Fruit fly (Drosophila melanogaster): ENCODE measurements around the gene CG2310.

Gene CG2310

dm6 chr3R:29458689-29459136, 34.6 kb downstream of the CG2310 start (continued):
- no peak for TF ChIP-seq CG10959 (GFP tag; IDR thresholded peaks at IDR 0.05)
- TF ChIP-seq CG7745 (tag; optimal IDR thresholded peaks at IDR 0.05): no peak
- no peak for TF ChIP-seq Dip2 (GFP tag; IDR thresholded peaks at IDR 0.05)
- no peak for TF ChIP-seq Fer2 (tag; optimal IDR thresholded peaks at IDR 0.05)
- TF ChIP-seq CG11560 (tag; IDR thresholded peaks at IDR 0.05): no peak
- TF ChIP-seq unc-4 (GFP tag; IDR thresholded peaks at IDR 0.05; ENCODE audit: partially characterized antibody): no peak
- no peak for TF ChIP-seq CG9797 (GFP tag; optimal IDR thresholded peaks at IDR 0.05)
- no peak for TF ChIP-seq al (GFP tag; IDR thresholded peaks at IDR 0.05)
- TF ChIP-seq Deaf1 (tag; optimal IDR thresholded peaks at IDR 0.05): no peak
- peak; percentile 37 for TF ChIP-seq CG7556 (GFP tag; optimal IDR thresholded peaks at IDR 0.05)
- no peak for TF ChIP-seq sima (GFP tag; optimal IDR thresholded peaks at IDR 0.05)
- no peak for TF ChIP-seq CG31388 (GFP tag; optimal IDR thresholded peaks at IDR 0.05)
- TF ChIP-seq Hr78 (GFP tag; optimal IDR thresholded peaks at IDR 0.05): no peak
- no peak for TF ChIP-seq p53 (GFP tag; optimal IDR thresholded peaks at IDR 0.05)
- no peak for TF ChIP-seq HmgD (GFP tag; optimal IDR thresholded peaks at IDR 0.05)
- TF ChIP-seq Hr51 (GFP tag; optimal IDR thresholded peaks at IDR 0.05): peak; percentile 40 to 68
- peak; percentile 62 for TF ChIP-seq row (GFP tag; IDR thresholded peaks at IDR 0.05)
- TF ChIP-seq eve (GFP tag; optimal IDR thresholded peaks at IDR 0.05): peak in 1 of 2 experiments; percentile 87
- peak; percentile 7 for TF ChIP-seq salm (tag; optimal IDR thresholded peaks at IDR 0.05)
- TF ChIP-seq klu (GFP tag; IDR thresholded peaks at IDR 0.05): no peak
- TF ChIP-seq br (optimal IDR thresholded peaks at IDR 0.05): no peak
- TF ChIP-seq unpg (GFP tag; optimal IDR thresholded peaks at IDR 0.05): peak; percentile 71
- no peak for TF ChIP-seq CG8944 (GFP tag; optimal IDR thresholded peaks at IDR 0.05)
- peak; percentile 28 for TF ChIP-seq bcd (GFP tag; optimal IDR thresholded peaks at IDR 0.05)
- TF ChIP-seq CG17568 (GFP tag; optimal IDR thresholded peaks at IDR 0.05): peak; percentile 19
- no peak for TF ChIP-seq Fer1 (GFP tag; optimal IDR thresholded peaks at IDR 0.05)
- no peak for TF ChIP-seq Rx (GFP tag; IDR thresholded peaks at IDR 0.05)
- no peak for TF ChIP-seq Oaz (GFP tag; IDR thresholded peaks at IDR 0.05)
- no peak for TF ChIP-seq slp2 (GFP tag; optimal IDR thresholded peaks at IDR 0.05)
- TF ChIP-seq her (GFP tag; optimal IDR thresholded peaks at IDR 0.05): no peak
- TF ChIP-seq CG13624 (GFP tag; optimal IDR thresholded peaks at IDR 0.05): no peak
- peak; percentile 67 for TF ChIP-seq CG4424 (GFP tag; optimal IDR thresholded peaks at IDR 0.05)
- TF ChIP-seq ash1 (GFP tag; optimal IDR thresholded peaks at IDR 0.05): no peak
- TF ChIP-seq psq (GFP tag; optimal IDR thresholded peaks at IDR 0.05): no peak
- TF ChIP-seq CHES-1-like (GFP tag; optimal IDR thresholded peaks at IDR 0.05): no peak
- peak; percentile 82 for TF ChIP-seq CG1603 (tag; optimal IDR thresholded peaks at IDR 0.05)
- TF ChIP-seq btn (GFP tag; optimal IDR thresholded peaks at IDR 0.05): no peak
- no peak for TF ChIP-seq MBD-R2 (GFP tag; IDR thresholded peaks at IDR 0.05)
- TF ChIP-seq CG34422 (GFP tag; IDR thresholded peaks at IDR 0.05): no peak
- 0 out of 2 replicates have a peak, but pooled peaks have one; percentile 34 for TF ChIP-seq Awh (GFP tag; IDR thresholded peaks at IDR 0.05)
- peak; percentile 45 for TF ChIP-seq Vsx1 (GFP tag; optimal IDR thresholded peaks at IDR 0.05)
- TF ChIP-seq CG13424 (tag; optimal IDR thresholded peaks at IDR 0.05): peak; percentile 54
- peak; percentile 39 for TF ChIP-seq Kr (GFP tag; optimal IDR thresholded peaks at IDR 0.05)
- TF ChIP-seq Max (GFP tag; optimal IDR thresholded peaks at IDR 0.05): no peak
- no peak for TF ChIP-seq Antp (GFP tag; optimal IDR thresholded peaks at IDR 0.05)
- TF ChIP-seq knrl (GFP tag; IDR thresholded peaks at IDR 0.05; ENCODE audit: partially characterized antibody): no peak
- TF ChIP-seq kay (GFP tag; optimal IDR thresholded peaks at IDR 0.05): peak; percentile 48
- TF ChIP-seq cg (GFP tag; optimal IDR thresholded peaks at IDR 0.05): no peak
- TF ChIP-seq Trl (optimal IDR thresholded peaks at IDR 0.05): no peak
- peak; percentile 29 for TF ChIP-seq Trl (GFP tag; optimal IDR thresholded peaks at IDR 0.05)
- no peak for TF ChIP-seq Dfd (GFP tag; optimal IDR thresholded peaks at IDR 0.05)
- no peak for TF ChIP-seq nom (GFP tag; optimal IDR thresholded peaks at IDR 0.05)
